Worm (Caenorhabditis elegans) whole organism, early embryonic: Measurements from ENCODE around the gene F46C5.2.

ENCODE experiments used
- B0310.2 ChIP-seq: sonication (generic microtip); optimal IDR thresholded peaks from 2 replicates; lab custom pipeline; 2016; ENCODE audit warnings: mild to moderate bottlenecking, missing genetic modification characterization, missing compliant biosample characterization
- F13C5.2 ChIP-seq: sonication (generic microtip); optimal IDR thresholded peaks from 2 replicates; lab custom pipeline; 2017; ENCODE audit warnings: mild to moderate bottlenecking, missing genetic modification characterization, inconsistent platforms, missing compliant biosample characterization
- aly-1 ChIP-seq: sonication (generic microtip); optimal IDR thresholded peaks from 2 replicates; lab custom pipeline; 2016; ENCODE audit warnings: missing genetic modification characterization, missing compliant biosample characterization
- ama-1 ChIP-seq: fragments of 150-350 bp; optimal IDR thresholded peaks from 2 replicates; lab custom pipeline; 2014
- ceh-13 ChIP-seq: fragments of 200-800 bp; sonication (Bioruptor generic); optimal IDR thresholded peaks from 2 replicates; lab custom pipeline; 2018; ENCODE audit warnings: mild to moderate bottlenecking, missing genetic modification characterization, missing compliant biosample characterization
- ceh-36 ChIP-seq: sonication (generic microtip); optimal IDR thresholded peaks from 2 replicates; lab custom pipeline; 2016; ENCODE audit warnings: missing genetic modification characterization, inconsistent platforms, missing compliant biosample characterization
- ets-7 ChIP-seq: sonication (generic microtip); optimal IDR thresholded peaks from 2 replicates; lab custom pipeline; 2016; ENCODE audit warnings: missing genotype, missing genetic modification characterization, missing compliant biosample characterization
- flt-1 ChIP-seq: fragments of 200-800 bp; sonication (Bioruptor generic); IDR thresholded peaks from 2 replicates; pipeline ENCODE4 v1.3.6; 2022; ENCODE audit warnings: missing genetic modification characterization, missing compliant biosample characterization
- hmbx-1 ChIP-seq: sonication (generic microtip); optimal IDR thresholded peaks from 2 replicates; lab custom pipeline; 2016; ENCODE audit warnings: mild to moderate bottlenecking, missing genetic modification characterization, missing compliant biosample characterization
- hmg-4 ChIP-seq: fragments of 200-800 bp; sonication (Bioruptor generic); optimal IDR thresholded peaks from 2 replicates; lab custom pipeline; 2018; ENCODE audit warnings: mild to moderate bottlenecking, missing genetic modification characterization, missing compliant biosample characterization
- hnd-1 ChIP-seq: sonication (generic microtip); optimal IDR thresholded peaks from 2 replicates; lab custom pipeline; 2016; ENCODE audit warnings: missing genetic modification characterization, missing compliant biosample characterization
- pes-1 ChIP-seq: fragments of 200-800 bp; sonication (Bioruptor generic); IDR thresholded peaks from 2 replicates; pipeline ENCODE4 v1.3.6; 2022; ENCODE audit warnings: missing genetic modification reagents, missing genetic modification characterization, missing compliant biosample characterization
- scrt-1 ChIP-seq: fragments of 200-800 bp; sonication (Bioruptor generic); IDR thresholded peaks from 2 replicates; pipeline ENCODE4 v1.3.6; 2022; ENCODE audit warnings: missing genetic modification characterization, missing compliant biosample characterization
- sea-1 ChIP-seq: fragments of 200-800 bp; sonication (Bioruptor generic); conservative IDR thresholded peaks from 2 replicates; pipeline ENCODE4 v1.3.6; 2022; ENCODE audit warnings: missing genetic modification characterization, missing compliant biosample characterization
- tbx-11 ChIP-seq: fragments of 200-800 bp; sonication (Bioruptor generic); IDR thresholded peaks from 2 replicates; pipeline ENCODE4 v1.3.6; 2022; ENCODE audit warnings: missing genetic modification characterization, missing compliant biosample characterization
- tbx-37 ChIP-seq: fragments of 200-800 bp; sonication (Bioruptor generic); conservative IDR thresholded peaks from 2 replicates; pipeline ENCODE4 v1.3.6; 2022; ENCODE audit warnings: missing genetic modification reagents, missing genetic modification characterization, missing compliant biosample characterization
- tra-4 ChIP-seq: sonication (generic microtip); optimal IDR thresholded peaks from 2 replicates; lab custom pipeline; 2017; ENCODE audit warnings: missing genetic modification characterization, missing compliant biosample characterization

The F46C5.2 gene

ce11 chrII:8785875-8786274 is 43.2 kb downstream of the F46C5.2 start:
- TF ChIP-seq hnd-1 (tag; lab: Kevin White, UChicago), result no peak
- no peak for TF ChIP-seq tbx-37 (GFP tag; lab: Robert Waterston, UW)
- no peak for TF ChIP-seq tbx-11 (GFP tag; lab: Robert Waterston, UW)
- TF ChIP-seq aly-1, result no peak
- no peak for TF ChIP-seq ceh-36 (tag; lab: Kevin White, UChicago)

ce11 chrII:8784235-8784928 is 44.7 kb downstream of the F46C5.2 start:
- TF ChIP-seq flt-1 (GFP tag; lab: Robert Waterston, UW), result no peak
- no peak for TF ChIP-seq tbx-11 (GFP tag; lab: Robert Waterston, UW)
- TF ChIP-seq F13C5.2 (tag; lab: Kevin White, UChicago), result no peak
- TF ChIP-seq scrt-1, result no peak
- no peak for TF ChIP-seq ets-7 (tag; lab: Kevin White, UChicago)
- no peak for TF ChIP-seq hnd-1 (tag; lab: Kevin White, UChicago)
- TF ChIP-seq sea-1 (GFP tag; lab: Robert Waterston, UW), result no peak
- no peak for TF ChIP-seq hmbx-1 (tag; lab: Kevin White, UChicago)
- no peak for TF ChIP-seq ama-1 (lab: Kevin White, UChicago)
- no peak for TF ChIP-seq B0310.2 (tag; lab: Kevin White, UChicago)

DNA sequence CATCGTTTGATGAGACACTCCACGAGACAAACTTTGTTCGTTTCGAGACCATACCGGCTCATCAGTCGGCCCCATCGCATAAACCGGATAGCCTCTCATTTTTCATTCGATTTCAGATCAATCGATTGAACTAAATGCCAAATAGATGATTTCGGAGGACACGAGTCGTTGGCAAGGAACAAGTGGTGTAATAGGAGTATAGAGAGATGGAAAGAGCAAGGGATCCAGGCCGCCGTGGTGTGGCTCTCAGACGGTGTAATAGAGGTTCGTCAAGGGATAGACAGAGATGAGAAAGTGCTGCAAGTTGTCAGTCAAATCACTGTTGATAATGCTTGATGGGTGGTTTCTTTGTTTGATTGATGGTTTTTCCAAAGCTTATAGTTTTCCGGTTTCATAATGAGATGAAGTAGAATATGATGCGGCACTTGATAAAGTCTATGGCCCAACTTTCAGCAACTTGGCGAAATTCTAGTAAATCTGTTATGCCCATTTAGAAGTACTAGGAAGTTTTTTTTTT is 45.6 kb downstream of the F46C5.2 start, which contains the start of gene sgn-1:
Gene sgn-1, minus strand, starts transcription at position 220 of the 517 bp plus-strand sequence.
- TF ChIP-seq sea-1 (GFP tag; lab: Robert Waterston, UW) (no peak), B0310.2 (tag; lab: Kevin White, UChicago) (no peak), flt-1 (GFP tag; lab: Robert Waterston, UW) (no peak), scrt-1 (no peak), hmbx-1 (tag; lab: Kevin White, UChicago) (no peak), ama-1 (lab: Kevin White, UChicago) (no peak), ceh-13 (GFP tag; lab: Kevin White, UChicago) (no peak), tbx-37 (GFP tag; lab: Robert Waterston, UW) (no peak), hmg-4 (GFP tag; lab: Kevin White, UChicago) (no peak), tra-4 (tag; lab: Kevin White, UChicago) (no peak), tbx-11 (GFP tag; lab: Robert Waterston, UW) (no peak), hnd-1 (tag; lab: Kevin White, UChicago) (no peak), pes-1 (no peak), aly-1 (no peak), F13C5.2 (tag; lab: Kevin White, UChicago) (no peak), ceh-36 (tag; lab: Kevin White, UChicago) (no peak), ets-7 (tag; lab: Kevin White, UChicago) (no peak)
